Worm (Caenorhabditis elegans): Measurements from ENCODE around the gene bus-4.
A peak's percentile ranks its signal among the peaks of the same experiment; 100 is the strongest.

bus-4 gene

DNA sequence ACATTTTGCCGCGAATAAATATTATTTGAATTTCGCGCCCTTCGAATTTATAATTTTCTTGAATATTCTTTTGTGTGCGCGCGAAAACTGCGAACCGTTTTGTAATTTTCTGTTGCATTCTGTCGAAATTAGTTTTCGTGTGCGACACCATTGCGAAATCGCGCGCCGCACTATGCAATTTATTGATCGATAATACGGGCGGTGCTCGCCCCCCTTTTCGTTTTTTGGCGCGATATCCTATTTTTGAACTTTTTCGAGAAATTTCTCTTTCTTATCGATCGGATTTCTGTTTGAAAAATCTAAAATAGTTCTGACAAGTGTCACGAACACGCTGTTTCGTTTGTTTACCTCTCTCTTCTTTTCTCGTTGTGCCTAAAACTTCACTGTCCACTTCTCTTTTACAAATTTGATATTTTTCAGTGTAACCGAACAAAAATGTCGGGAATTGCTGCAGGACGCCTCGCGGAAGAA is 37.4 kb upstream of the bus-4 start, which contains the start of gene ubc-9:
TSS of gene ubc-9 (plus strand) at position 421 of the 471 bp plus-strand sequence.
- TF ChIP-seq hlh-1 (tag; optimal IDR thresholded peaks at IDR 0.05): no peak
- TF ChIP-seq lin-13 (tag; optimal IDR thresholded peaks at IDR 0.05): peak; percentile 34
- no peak for TF ChIP-seq unc-62 (GFP tag; optimal IDR thresholded peaks at IDR 0.05)
- TF ChIP-seq tbx-8 (GFP tag; optimal IDR thresholded peaks at IDR 0.05): no peak
- peak; percentile 60 for TF ChIP-seq mls-2 (tag; optimal IDR thresholded peaks at IDR 0.05)
- TF ChIP-seq cnd-1 (tag; optimal IDR thresholded peaks at IDR 0.05): peak; percentile 38
- TF ChIP-seq M03D4.4 (tag; optimal IDR thresholded peaks at IDR 0.05): no peak
- no peak for TF ChIP-seq snpc-4 (tag; optimal IDR thresholded peaks at IDR 0.05)
- TF ChIP-seq elt-3 (tag; optimal IDR thresholded peaks at IDR 0.05): no peak
- no peak for TF ChIP-seq nhr-28 (tag; optimal IDR thresholded peaks at IDR 0.05)
- no peak for TF ChIP-seq nhr-76 (tag; optimal IDR thresholded peaks at IDR 0.05)
- peak; percentile 65 for TF ChIP-seq ces-1 (GFP tag; optimal IDR thresholded peaks at IDR 0.05)
- no peak for TF ChIP-seq ham-2 (GFP tag; optimal IDR thresholded peaks at IDR 0.05)
- no peak for TF ChIP-seq ceh-83 (GFP tag; optimal IDR thresholded peaks at IDR 0.05)
- no peak for TF ChIP-seq elt-1 (tag; optimal IDR thresholded peaks at IDR 0.05; ENCODE audit: borderline replicate concordance, insufficient read depth)
- no peak for TF ChIP-seq sem-2 (GFP tag; optimal IDR thresholded peaks at IDR 0.05)
- TF ChIP-seq ceh-39 (tag; optimal IDR thresholded peaks at IDR 0.05): peak; percentile 94
- TF ChIP-seq unc-120 (tag; optimal IDR thresholded peaks at IDR 0.05; ENCODE audit: poor library complexity, severe bottlenecking): peak; percentile 33
- no peak for TF ChIP-seq blmp-1 (tag; optimal IDR thresholded peaks at IDR 0.05)
- TF ChIP-seq bed-3 (GFP tag; optimal IDR thresholded peaks at IDR 0.05): no peak
- peak; percentile 48 for TF ChIP-seq pha-4 (tag; optimal IDR thresholded peaks at IDR 0.05)
- no peak for TF ChIP-seq ztf-11 (tag; optimal IDR thresholded peaks at IDR 0.05)
- TF ChIP-seq unc-39 (tag; optimal IDR thresholded peaks at IDR 0.05): no peak
- no peak for TF ChIP-seq lin-32 (GFP tag; optimal IDR thresholded peaks at IDR 0.05)
- no peak for TF ChIP-seq zip-8 (tag; optimal IDR thresholded peaks at IDR 0.05)
- peak; percentile 9 for TF ChIP-seq ceh-43 (GFP tag; optimal IDR thresholded peaks at IDR 0.05)
- peak; percentile 78 for TF ChIP-seq mep-1 (tag; optimal IDR thresholded peaks at IDR 0.05)
- peak; percentile 40 for TF ChIP-seq nhr-237 (tag; optimal IDR thresholded peaks at IDR 0.05)
- TF ChIP-seq nhr-2 (tag; optimal IDR thresholded peaks at IDR 0.05): no peak
- TF ChIP-seq nhr-12 (tag; optimal IDR thresholded peaks at IDR 0.05): no peak
- TF ChIP-seq lsy-2 (tag; optimal IDR thresholded peaks at IDR 0.05): peak; percentile 57
- TF ChIP-seq drap-1 (GFP tag; optimal IDR thresholded peaks at IDR 0.05): no peak
- TF ChIP-seq sptf-1 (tag; optimal IDR thresholded peaks at IDR 0.05): peak; percentile 27
- TF ChIP-seq mab-5 (tag; optimal IDR thresholded peaks at IDR 0.05): no peak
- no peak for TF ChIP-seq flh-1 (GFP tag; optimal IDR thresholded peaks at IDR 0.05)

ce11 chrIV:4652365-4652844 is 35.7 kb upstream of the bus-4 start, which contains the start of gene F29B9.5:
Gene F29B9.5, plus strand, starts transcription at chrIV:4652415.
- TF ChIP-seq nhr-28 (tag; optimal IDR thresholded peaks at IDR 0.05) (no peak), ces-1 (GFP tag; optimal IDR thresholded peaks at IDR 0.05) (no peak), sem-2 (GFP tag; optimal IDR thresholded peaks at IDR 0.05) (no peak), cnd-1 (tag; optimal IDR thresholded peaks at IDR 0.05) (no peak), snpc-4 (tag; optimal IDR thresholded peaks at IDR 0.05) (no peak), ceh-83 (GFP tag; optimal IDR thresholded peaks at IDR 0.05) (no peak), mls-2 (tag; optimal IDR thresholded peaks at IDR 0.05) (no peak), mep-1 (tag; optimal IDR thresholded peaks at IDR 0.05) (no peak), unc-120 (tag; optimal IDR thresholded peaks at IDR 0.05; ENCODE audit: poor library complexity, severe bottlenecking) (no peak), ztf-11 (tag; optimal IDR thresholded peaks at IDR 0.05) (no peak), ceh-39 (tag; optimal IDR thresholded peaks at IDR 0.05) (no peak), lsy-2 (tag; optimal IDR thresholded peaks at IDR 0.05) (no peak), ceh-43 (GFP tag; optimal IDR thresholded peaks at IDR 0.05) (no peak), nhr-237 (tag; optimal IDR thresholded peaks at IDR 0.05) (no peak), ham-2 (GFP tag; optimal IDR thresholded peaks at IDR 0.05) (no peak)

ce11 chrIV:4652962-4653361 is 35.1 kb upstream of the bus-4 start, which contains the start of gene psr-1:
Gene psr-1, plus strand, starts transcription at chrIV:4653262.
- TF ChIP-seq nhr-76 (tag; optimal IDR thresholded peaks at IDR 0.05): no peak
- no peak for TF ChIP-seq elt-3 (tag; optimal IDR thresholded peaks at IDR 0.05)
- TF ChIP-seq sptf-1 (tag; optimal IDR thresholded peaks at IDR 0.05): no peak
